Worm (Caenorhabditis elegans) whole organism, young adult: ENCODE results near the gene fbxa-113.

Source experiments
- B0336.3 ChIP-seq: fragments of 200-800 bp; sonication (Bioruptor generic); IDR thresholded peaks from 2 replicates; pipeline ENCODE4 v1.3.6; 2022; ENCODE audit warnings: missing genetic modification characterization, missing compliant biosample characterization
- F10E7.11 ChIP-seq: sonication (generic microtip); optimal IDR thresholded peaks from 2 replicates; lab custom pipeline; 2017; ENCODE audit warnings: mild to moderate bottlenecking, missing genetic modification characterization, moderate library complexity, missing compliant biosample characterization
- F39B2.1 ChIP-seq: fragments of 200-800 bp; sonication (Bioruptor generic); IDR thresholded peaks from 2 replicates; pipeline ENCODE4 v1.3.6; 2022; ENCODE audit warnings: missing genetic modification reagents, missing genetic modification characterization, missing compliant biosample characterization
- F57C9.4 ChIP-seq: sonication (generic microtip); optimal IDR thresholded peaks from 2 replicates; lab custom pipeline; 2017; ENCODE audit warnings: mild to moderate bottlenecking, missing genetic modification characterization, missing compliant biosample characterization
- K11D2.4 ChIP-seq: fragments of 200-800 bp; sonication (Bioruptor generic); IDR thresholded peaks from 2 replicates; pipeline ENCODE4 v1.3.6; 2022; ENCODE audit warnings: missing genetic modification reagents, missing genetic modification characterization, missing compliant biosample characterization
- Y79H2A.3 ChIP-seq: fragments of 200-800 bp; sonication (Bioruptor generic); conservative IDR thresholded peaks from 2 replicates; pipeline ENCODE4 v1.3.6; 2022; ENCODE audit warnings: missing genetic modification reagents, missing genetic modification characterization, missing compliant biosample characterization
- akir-1 ChIP-seq: fragments of 200-800 bp; sonication (Bioruptor generic); optimal IDR thresholded peaks from 2 replicates; lab custom pipeline; 2018; ENCODE audit warnings: mild to moderate bottlenecking, missing genetic modification characterization, moderate library complexity, missing compliant biosample characterization
- ama-1 ChIP-seq, 3 experiments: fragments of 150-350 bp in 1 of 3; sonication (generic microtip) in 2 of 3; optimal IDR thresholded peaks; 2 replicates each; lab custom pipeline; 2014 to 2018; ENCODE audit warnings: missing biosample characterization in 2 of 3, missing genetic modification characterization in 2 of 3, missing genetic modification reagents in 2 of 3
- aptf-3 ChIP-seq: fragments of 200-800 bp; sonication (Bioruptor generic); IDR thresholded peaks from 2 replicates; pipeline ENCODE4 v1.3.6; 2022; ENCODE audit warnings: missing genetic modification characterization, missing compliant biosample characterization
- attf-3 ChIP-seq: fragments of 200-800 bp; sonication (Bioruptor generic); conservative IDR thresholded peaks from 2 replicates; pipeline ENCODE4 v1.3.6; 2022; ENCODE audit warnings: missing genetic modification reagents, missing genetic modification characterization, missing compliant biosample characterization
- cebp-1 ChIP-seq, 2 experiments: fragments of 200-800 bp in 1 of 2; sonication (Bioruptor generic) in 1 of 2; sonication (generic microtip) in 1 of 2; IDR thresholded peaks in 1 of 2; optimal IDR thresholded peaks in 1 of 2; 2 replicates each; pipeline versions ENCODE4 v1.3.6 to Lab custom; 2017 to 2022; ENCODE audit warnings: missing compliant biosample characterization in 2 of 2, missing genetic modification characterization in 2 of 2, mild to moderate bottlenecking in 1 of 2, missing genetic modification reagents in 1 of 2, moderate library complexity in 1 of 2
- chd-7 ChIP-seq: sonication (generic microtip); optimal IDR thresholded peaks from 2 replicates; lab custom pipeline; 2016; ENCODE audit warnings: mild to moderate bottlenecking, missing genetic modification characterization, moderate library complexity, missing compliant biosample characterization
- egl-18 ChIP-seq: fragments of 200-800 bp; sonication (Bioruptor generic); IDR thresholded peaks from 2 replicates; pipeline ENCODE4 v1.3.6; 2022; ENCODE audit warnings: missing genetic modification reagents, missing genetic modification characterization, missing compliant biosample characterization
- ets-4 ChIP-seq: fragments of 200-800 bp; sonication (Bioruptor generic); optimal IDR thresholded peaks from 2 replicates; lab custom pipeline; 2018; ENCODE audit warnings: mild to moderate bottlenecking, missing genetic modification characterization, missing compliant biosample characterization
- fkh-3 ChIP-seq: sonication (generic microtip); optimal IDR thresholded peaks from 2 replicates; lab custom pipeline; 2016; ENCODE audit warnings: mild to moderate bottlenecking, missing genetic modification characterization, missing compliant biosample characterization
- gei-17 ChIP-seq: fragments of 200-800 bp; sonication (Bioruptor generic); optimal IDR thresholded peaks from 2 replicates; lab custom pipeline; 2018; ENCODE audit warnings: mild to moderate bottlenecking, missing genetic modification characterization, missing compliant biosample characterization
- hlh-26 ChIP-seq: fragments of 200-800 bp; sonication (Bioruptor generic); conservative IDR thresholded peaks from 2 replicates; pipeline ENCODE4 v1.3.6; 2022; ENCODE audit warnings: missing genetic modification reagents, missing genetic modification characterization, missing compliant biosample characterization
- lag-1 ChIP-seq: fragments of 200-800 bp; sonication (Bioruptor generic); IDR thresholded peaks from 2 replicates; pipeline ENCODE4 v1.3.6; 2022; ENCODE audit warnings: missing genetic modification reagents, missing genetic modification characterization, missing compliant biosample characterization
- lin-26 ChIP-seq: fragments of 200-800 bp; sonication (Bioruptor generic); IDR thresholded peaks from 2 replicates; pipeline ENCODE4 v1.3.6; 2022; ENCODE audit warnings: missing genetic modification reagents, missing genetic modification characterization, missing compliant biosample characterization
- lir-1 ChIP-seq: fragments of 200-800 bp; sonication (Bioruptor generic); conservative IDR thresholded peaks from 2 replicates; pipeline ENCODE4 v1.3.6; 2022; ENCODE audit warnings: missing genetic modification reagents, missing genetic modification characterization, missing compliant biosample characterization
- lsl-1 ChIP-seq: fragments of 200-800 bp; sonication (Bioruptor generic); optimal IDR thresholded peaks from 2 replicates; lab custom pipeline; 2018; ENCODE audit warnings: mild to moderate bottlenecking, missing genetic modification characterization, moderate library complexity, missing compliant biosample characterization
- lsy-27 ChIP-seq: sonication (generic microtip); optimal IDR thresholded peaks from 2 replicates; lab custom pipeline; 2017; ENCODE audit warnings: missing genetic modification characterization, mild to moderate bottlenecking, missing compliant biosample characterization, antibody characterized with exemption, missing genotype, borderline replicate concordance; ENCODE audit not compliant: insufficient read depth
- madf-10 ChIP-seq: sonication (generic microtip); optimal IDR thresholded peaks from 2 replicates; lab custom pipeline; 2016; ENCODE audit warnings: mild to moderate bottlenecking, missing genetic modification characterization, missing compliant biosample characterization
- madf-6 ChIP-seq: fragments of 200-800 bp; sonication (Bioruptor generic); IDR thresholded peaks from 2 replicates; pipeline ENCODE4 v1.3.6; 2022; ENCODE audit warnings: missing genetic modification reagents, missing genetic modification characterization, missing compliant biosample characterization
- mcd-1 ChIP-seq: fragments of 200-800 bp; sonication (Bioruptor generic); IDR thresholded peaks from 2 replicates; pipeline ENCODE4 v1.3.6; 2022; ENCODE audit warnings: missing genetic modification reagents, missing genetic modification characterization, missing compliant biosample characterization
- mes-4 ChIP-seq: sonication (generic microtip); optimal IDR thresholded peaks from 2 replicates; lab custom pipeline; 2016; ENCODE audit warnings: missing genotype, missing genetic modification characterization, missing compliant biosample characterization
- nfya-2 ChIP-seq: fragments of 200-800 bp; sonication (Bioruptor generic); IDR thresholded peaks from 2 replicates; pipeline ENCODE4 v1.3.6; 2022; ENCODE audit warnings: missing genetic modification reagents, missing genetic modification characterization, missing compliant biosample characterization
- nfyb-1 ChIP-seq: fragments of 200-800 bp; sonication (Bioruptor generic); IDR thresholded peaks from 2 replicates; pipeline ENCODE4 v1.3.6; 2022; ENCODE audit warnings: missing genetic modification reagents, missing genetic modification characterization, missing compliant biosample characterization
- nhr-179 ChIP-seq: sonication (generic microtip); optimal IDR thresholded peaks from 2 replicates; lab custom pipeline; 2016; ENCODE audit warnings: mild to moderate bottlenecking, missing genetic modification characterization, missing compliant biosample characterization
- nhr-27 ChIP-seq: fragments of 200-800 bp; sonication (Bioruptor generic); optimal IDR thresholded peaks from 2 replicates; lab custom pipeline; 2018; ENCODE audit warnings: mild to moderate bottlenecking, missing genetic modification characterization, moderate library complexity, missing compliant biosample characterization
- nhr-80 ChIP-seq: sonication (generic microtip); optimal IDR thresholded peaks from 2 replicates; lab custom pipeline; 2016; ENCODE audit warnings: missing genetic modification characterization, missing compliant biosample characterization
- nhr-90 ChIP-seq: sonication (generic microtip); optimal IDR thresholded peaks from 2 replicates; lab custom pipeline; 2016; ENCODE audit warnings: missing genotype, mild to moderate bottlenecking, missing genetic modification characterization, missing compliant biosample characterization
- pha-4 ChIP-seq: fragments of 150-350 bp; sonication (generic microtip); optimal IDR thresholded peaks from 2 replicates; lab custom pipeline; 2014; ENCODE audit warnings: missing biosample characterization, missing genetic modification reagents, missing genetic modification characterization
- rec-8 ChIP-seq, 2 experiments: sonication (generic microtip); optimal IDR thresholded peaks; 2 replicates each; lab custom pipeline; 2016; ENCODE audit warnings: mild to moderate bottlenecking in 2 of 2, missing genetic modification characterization in 2 of 2, missing genetic modification reagents in 2 of 2, missing genotype in 2 of 2, missing biosample characterization in 1 of 2, missing compliant biosample characterization in 1 of 2, moderate library complexity in 1 of 2
- repo-1 ChIP-seq: sonication (generic microtip); optimal IDR thresholded peaks from 2 replicates; lab custom pipeline; 2017; ENCODE audit warnings: mild to moderate bottlenecking, missing genetic modification characterization, missing compliant biosample characterization
- rpc-1 ChIP-seq, 2 experiments: fragments of 150-350 bp in 1 of 2; sonication (generic microtip) in 1 of 2; optimal IDR thresholded peaks; 2 replicates each; lab custom pipeline; 2014 to 2018; ENCODE audit warnings: missing biosample characterization in 1 of 2, missing genetic modification characterization in 1 of 2, missing genetic modification reagents in 1 of 2, missing genotype in 1 of 2
- sdz-38 ChIP-seq: sonication (generic microtip); optimal IDR thresholded peaks from 2 replicates; lab custom pipeline; 2016; ENCODE audit warnings: missing genotype, missing genetic modification characterization, missing compliant biosample characterization
- sea-2 ChIP-seq: fragments of 200-800 bp; sonication (Bioruptor generic); IDR thresholded peaks from 2 replicates; pipeline ENCODE4 v1.3.6; 2022; ENCODE audit warnings: missing genetic modification characterization, missing compliant biosample characterization
- snpc-1.1 ChIP-seq: sonication (generic microtip); optimal IDR thresholded peaks from 2 replicates; lab custom pipeline; 2017; ENCODE audit warnings: missing genetic modification characterization, mild to moderate bottlenecking, missing compliant biosample characterization, antibody characterized with exemption, moderate library complexity, missing genotype, missing genetic modification reagents; ENCODE audit not compliant: insufficient read depth
- somi-1 ChIP-seq: fragments of 200-800 bp; sonication (Bioruptor generic); optimal IDR thresholded peaks from 2 replicates; lab custom pipeline; 2018; ENCODE audit warnings: mild to moderate bottlenecking, missing genetic modification characterization, missing compliant biosample characterization
- sptf-2 ChIP-seq: fragments of 200-800 bp; sonication (Bioruptor generic); optimal IDR thresholded peaks from 2 replicates; lab custom pipeline; 2018; ENCODE audit warnings: mild to moderate bottlenecking, missing genetic modification characterization, missing compliant biosample characterization
- tbp1 ChIP-seq: fragments of 200-800 bp; sonication (Bioruptor generic); optimal IDR thresholded peaks from 2 replicates; lab custom pipeline; 2018; ENCODE audit warnings: mild to moderate bottlenecking, missing genetic modification characterization, missing compliant biosample characterization
- tlf-1 ChIP-seq: fragments of 200-800 bp; sonication (Bioruptor generic); optimal IDR thresholded peaks from 2 replicates; lab custom pipeline; 2018; ENCODE audit warnings: mild to moderate bottlenecking, missing genetic modification characterization, missing compliant biosample characterization
- ztf-25 ChIP-seq: fragments of 200-800 bp; sonication (Bioruptor generic); IDR thresholded peaks from 2 replicates; pipeline ENCODE4 v1.3.6; 2022; ENCODE audit warnings: missing genetic modification reagents, missing genetic modification characterization, missing compliant biosample characterization
- ztf-26 ChIP-seq: sonication (generic microtip); optimal IDR thresholded peaks from 2 replicates; lab custom pipeline; 2017; ENCODE audit warnings: missing genetic modification characterization, missing compliant biosample characterization
- ztf-6 ChIP-seq: fragments of 200-800 bp; sonication (Bioruptor generic); IDR thresholded peaks from 2 replicates; pipeline ENCODE4 v1.3.6; 2022; ENCODE audit warnings: missing genetic modification reagents, missing genetic modification characterization, missing compliant biosample characterization

Gene fbxa-113

DNA sequence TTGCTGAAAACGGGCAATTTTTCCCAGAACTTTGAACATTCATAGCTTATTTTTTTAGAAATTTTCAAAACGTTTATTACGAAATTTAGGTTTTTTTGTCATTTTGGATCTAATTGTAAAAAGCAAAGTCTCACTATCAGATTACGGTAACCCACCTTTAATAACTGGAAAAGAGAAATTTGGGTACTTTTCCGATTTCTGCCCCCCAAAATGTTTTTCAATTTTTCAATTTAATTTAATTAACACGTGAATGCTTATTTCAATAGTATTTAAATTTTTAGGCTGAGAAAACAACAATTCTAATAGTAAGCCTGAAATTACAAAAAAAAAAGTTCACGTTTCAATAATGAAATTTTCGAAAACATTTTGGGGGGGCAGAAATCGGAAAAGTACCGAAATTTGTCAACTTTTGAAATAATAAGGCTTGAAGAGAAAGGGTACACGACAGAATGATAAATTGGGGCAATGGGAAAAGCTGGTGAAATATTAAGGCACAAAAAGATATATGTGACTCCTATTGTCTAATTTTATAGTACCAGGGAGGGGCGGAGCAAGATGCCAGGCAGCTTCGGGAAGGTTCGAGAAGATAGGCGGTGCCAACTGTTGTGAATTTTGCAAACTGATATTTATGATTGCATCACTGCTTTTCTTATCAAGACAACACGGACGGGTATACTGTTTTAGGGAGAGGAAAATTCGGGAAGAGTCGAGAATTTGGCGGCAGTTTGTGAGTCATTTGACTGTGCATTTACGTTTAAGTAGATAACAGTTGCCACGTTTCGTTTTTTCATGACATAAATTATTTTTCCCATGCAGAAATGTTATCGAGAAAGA, 38.9 kb upstream of the fbxa-113 start, which contains the start of gene F19B2.5:
Gene F19B2.5, minus strand, starts transcription at position 107 of the 834 bp plus-strand sequence.
- TF ChIP-seq F10E7.11 (tag; lab: Kevin White, UChicago) (no peak), rec-8 (tag; optimal IDR thresholded peaks at IDR 0.05; lab: Kevin White, UChicago) (no peak), attf-3 (no peak), lsl-1 (GFP tag; lab: Kevin White, UChicago) (peak; percentile 16), rpc-1 (optimal IDR thresholded peaks at IDR 0.05; lab: Kevin White, UChicago) (peak; percentile 52), rpc-1 (tag; optimal IDR thresholded peaks at IDR 0.05; lab: Kevin White, UChicago) (no peak), mes-4 (tag; lab: Kevin White, UChicago) (no peak), madf-6 (GFP tag; lab: Robert Waterston, UW) (no peak), ama-1 (optimal IDR thresholded peaks at IDR 0.05; lab: Kevin White, UChicago) (peak; percentile 71), ama-1 (GFP tag; optimal IDR thresholded peaks at IDR 0.05; lab: Kevin White, UChicago) (no peak), tlf-1 (GFP tag; lab: Kevin White, UChicago) (peak; percentile 66), akir-1 (GFP tag; lab: Kevin White, UChicago) (peak; percentile 51), nfya-2 (GFP tag; lab: Robert Waterston, UW) (no peak), egl-18 (GFP tag; lab: Robert Waterston, UW) (no peak), snpc-1.1 (no peak), pha-4 (tag; lab: Kevin White, UChicago) (peak; percentile 66), hlh-26 (GFP tag; lab: Robert Waterston, UW) (no peak), mcd-1 (peak; percentile 41; the same call in 1 of the 2 replicates), ets-4 (GFP tag; lab: Kevin White, UChicago) (peak; percentile 90), nhr-179 (tag; lab: Kevin White, UChicago) (no peak), cebp-1 (GFP tag; IDR thresholded peaks at IDR 0.05; lab: Robert Waterston, UW) (no peak), cebp-1 (tag; optimal IDR thresholded peaks at IDR 0.05; lab: Kevin White, UChicago) (peak; percentile 50), lag-1 (GFP tag; lab: Robert Waterston, UW) (no peak), lin-26 (no peak), lir-1 (GFP tag; lab: Robert Waterston, UW) (no peak), repo-1 (tag; lab: Kevin White, UChicago) (peak; percentile 0), sptf-2 (GFP tag; lab: Kevin White, UChicago) (no peak), sdz-38 (tag; lab: Kevin White, UChicago) (no peak), nfyb-1 (GFP tag; lab: Robert Waterston, UW) (peak; percentile 83; the same call in 1 of the 2 replicates), gei-17 (peak; percentile 51), tbp1 (GFP tag; lab: Kevin White, UChicago) (peak; percentile 34), somi-1 (GFP tag; lab: Kevin White, UChicago) (no peak), K11D2.4 (no peak), Y79H2A.3 (no peak), nhr-90 (tag; lab: Kevin White, UChicago) (peak; percentile 11), F57C9.4 (tag; lab: Kevin White, UChicago) (no peak), chd-7 (peak; percentile 80), B0336.3 (GFP tag; lab: Robert Waterston, UW) (peak; percentile 81), sea-2 (0 out of 2 replicates have a peak, but pooled peaks have one; percentile 19), aptf-3 (GFP tag; lab: Robert Waterston, UW) (no peak), fkh-3 (no peak), ztf-6 (GFP tag; lab: Robert Waterston, UW) (no peak), ztf-26 (tag; lab: Kevin White, UChicago) (no peak), madf-10 (tag; lab: Kevin White, UChicago) (peak; percentile 70), nhr-27 (tag; lab: Kevin White, UChicago) (no peak), lsy-27 (tag; lab: Kevin White, UChicago) (no peak), F39B2.1 (GFP tag; lab: Robert Waterston, UW) (no peak), nhr-80 (tag; lab: Kevin White, UChicago) (peak; percentile 44), ztf-25 (GFP tag; lab: Robert Waterston, UW) (no peak)
